Worm (Caenorhabditis elegans) whole organism, L1 larva: ENCODE results near the gene eor-1.

Source experiments
- C16A3.4 ChIP-seq: fragments of 150-350 bp; optimal IDR thresholded peaks from 2 replicates; lab custom pipeline; 2014; ENCODE audit warnings: missing biosample characterization, missing genetic modification characterization
- ama-1 ChIP-seq: fragments of 150-350 bp; optimal IDR thresholded peaks from 2 replicates; lab custom pipeline; 2014
- ceh-82 ChIP-seq, 3 experiments: fragments of 150-350 bp in 1 of 3; sonication (generic microtip) in 2 of 3; optimal IDR thresholded peaks; 2 replicates each; lab custom pipeline; 2014 to 2017; ENCODE audit warnings: missing biosample characterization in 3 of 3, missing genetic modification characterization in 3 of 3
- egl-27 ChIP-seq, 2 experiments: fragments of 150-350 bp in 1 of 2; sonication (generic microtip); optimal IDR thresholded peaks; 3 replicates each; lab custom pipeline; 2017 to 2018; ENCODE audit warnings: missing biosample characterization in 2 of 2, missing genetic modification characterization in 2 of 2, missing genetic modification reagents in 2 of 2
- fos-1 ChIP-seq: fragments of 150-350 bp; optimal IDR thresholded peaks from 2 replicates; lab custom pipeline; 2014; ENCODE audit warnings: missing biosample characterization, missing genetic modification characterization
- grh-1 ChIP-seq: fragments of 200-800 bp; sonication (Bioruptor generic); IDR thresholded peaks from 2 replicates; pipeline ENCODE4 v1.3.6; 2022; ENCODE audit warnings: missing genetic modification reagents, missing genetic modification characterization, missing compliant biosample characterization
- hpl-2 ChIP-seq: fragments of 150-350 bp; optimal IDR thresholded peaks from 2 replicates; lab custom pipeline; 2014; ENCODE audit warnings: missing biosample characterization, missing genetic modification reagents, missing genetic modification characterization
- lin-39 ChIP-seq: fragments of 150-350 bp; optimal IDR thresholded peaks from 2 replicates; lab custom pipeline; 2014; ENCODE audit warnings: missing biosample characterization, missing genetic modification reagents, missing genetic modification characterization
- nhr-47 ChIP-seq: sonication (generic microtip); optimal IDR thresholded peaks from 2 replicates; lab custom pipeline; 2016; ENCODE audit warnings: mild to moderate bottlenecking, missing genetic modification characterization, moderate library complexity, missing compliant biosample characterization
- nhr-76 ChIP-seq: sonication (generic microtip); optimal IDR thresholded peaks from 2 replicates; lab custom pipeline; 2017; ENCODE audit warnings: missing biosample characterization, missing genetic modification characterization
- pag-3 ChIP-seq: sonication (generic microtip); optimal IDR thresholded peaks from 2 replicates; lab custom pipeline; 2017; ENCODE audit warnings: missing genetic modification characterization, mild to moderate bottlenecking, missing compliant biosample characterization, antibody characterized with exemption, borderline replicate concordance; ENCODE audit not compliant: insufficient read depth
- unc-62 ChIP-seq: fragments of 150-350 bp; optimal IDR thresholded peaks from 2 replicates; lab custom pipeline; 2014; ENCODE audit warnings: missing biosample characterization, missing genetic modification reagents, missing genetic modification characterization
- zip-4 ChIP-seq: fragments of 200-800 bp; sonication (Bioruptor generic); optimal IDR thresholded peaks from 2 replicates; lab custom pipeline; 2018; ENCODE audit warnings: mild to moderate bottlenecking, missing genetic modification characterization, moderate library complexity, missing compliant biosample characterization

ce11 chrIV:4781123-4781522 is 17.9 kb downstream of the eor-1 start:
- TF ChIP-seq zip-4, result no peak
- no peak for TF ChIP-seq lin-39 (tag; lab: Kevin White, UChicago)
- no peak for TF ChIP-seq unc-62 (GFP tag; lab: Kevin White, UChicago)
- no peak for TF ChIP-seq pag-3 (tag; lab: Kevin White, UChicago)
- no peak for TF ChIP-seq egl-27 (tag; optimal IDR thresholded peaks at IDR 0.05; lab: Kevin White, UChicago)
- TF ChIP-seq hpl-2 (GFP tag; lab: Kevin White, UChicago), result no peak
- no peak for TF ChIP-seq nhr-76 (tag; lab: Kevin White, UChicago)
- no peak for TF ChIP-seq ceh-82 (tag; optimal IDR thresholded peaks at IDR 0.05; lab: Kevin White, UChicago)
- TF ChIP-seq ama-1, result no peak
- TF ChIP-seq fos-1 (tag; lab: Kevin White, UChicago), result no peak
- TF ChIP-seq nhr-47 (tag; lab: Kevin White, UChicago), result no peak
- TF ChIP-seq C16A3.4 (tag; lab: Kevin White, UChicago), result no peak
- no peak for TF ChIP-seq grh-1 (GFP tag; lab: Robert Waterston, UW)
